Fruit fly (Drosophila melanogaster): ENCODE results near the gene CG13901.

CG13901 gene

dm6 chr3L:832897-833857, 4.4 kb downstream of the CG13901 start, which contains the start of gene Sf3b3 (continued):
- TF ChIP-seq bigmax (GFP tag; optimal IDR thresholded peaks at IDR 0.05) (peak; percentile 91), CG6791 (GFP tag; IDR thresholded peaks at IDR 0.05; ENCODE audit: partially characterized antibody) (peak; percentile 80), gt (GFP tag; IDR thresholded peaks at IDR 0.05) (no peak), amos (GFP tag; IDR thresholded peaks at IDR 0.05; ENCODE audit: partially characterized antibody) (peak; percentile 76), mam (GFP tag; optimal IDR thresholded peaks at IDR 0.05) (peak; percentile 33), Med (GFP tag) (peak; percentile 79), CG17802 (tag; optimal IDR thresholded peaks at IDR 0.05) (peak; percentile 99), YL-1 (GFP tag; optimal IDR thresholded peaks at IDR 0.05) (peak; percentile 70), CG4617 (GFP tag; optimal IDR thresholded peaks at IDR 0.05; ENCODE audit: borderline replicate concordance) (no peak), tna (GFP tag; IDR thresholded peaks at IDR 0.05; ENCODE audit: partially characterized antibody) (no peak; the same call in none of the 2 replicates), jigr1 (GFP tag; IDR thresholded peaks at IDR 0.05) (peak; percentile 31; the same call in 1 of the 3 replicates), CG7839 (tag; optimal IDR thresholded peaks at IDR 0.05) (peak; percentile 21), toy (GFP tag; IDR thresholded peaks at IDR 0.05) (0 out of 2 replicates have a peak, but pooled peaks have one; percentile 7), HLH54F (GFP tag; optimal IDR thresholded peaks at IDR 0.05) (no peak), CG4404 (GFP tag; IDR thresholded peaks at IDR 0.05) (0 out of 2 replicates have a peak, but pooled peaks have one; percentile 16), en (GFP tag; optimal IDR thresholded peaks at IDR 0.05) (no peak), lilli (GFP tag; optimal IDR thresholded peaks at IDR 0.05) (peak; percentile 17), sens (GFP tag) (peak; percentile 91), D19A (tag; optimal IDR thresholded peaks at IDR 0.05) (peak; percentile 2), CG4424 (GFP tag; optimal IDR thresholded peaks at IDR 0.05) (peak; percentile 23), CHES-1-like (GFP tag; optimal IDR thresholded peaks at IDR 0.05) (no peak), luna (GFP tag; optimal IDR thresholded peaks at IDR 0.05) (peak; percentile 13), crp (GFP tag; optimal IDR thresholded peaks at IDR 0.05) (no peak), vnd (GFP tag; IDR thresholded peaks at IDR 0.05; ENCODE audit: partially characterized antibody) (peak; percentile 57; the same call in 2 of the 3 replicates), CG7963 (GFP tag; IDR thresholded peaks at IDR 0.05; ENCODE audit: partially characterized antibody) (peak; percentile 60; the same call in 1 of the 3 replicates), Sry-δ (GFP tag; optimal IDR thresholded peaks at IDR 0.05) (peak; percentile 74), CG34224 (GFP tag; IDR thresholded peaks at IDR 0.05; ENCODE audit: partially characterized antibody) (peak; percentile 38), fd64A (GFP tag; optimal IDR thresholded peaks at IDR 0.05) (no peak), CG2199 (GFP tag; IDR thresholded peaks at IDR 0.05) (0 out of 3 replicates have a peak, but pooled peaks have one; percentile 44), slou (GFP tag; optimal IDR thresholded peaks at IDR 0.05) (no peak), zen2 (GFP tag; IDR thresholded peaks at IDR 0.05; ENCODE audit: partially characterized antibody) (peak; percentile 47; the same call in 1 of the 3 replicates), MBD-R2 (GFP tag; IDR thresholded peaks at IDR 0.05) (0 out of 2 replicates have a peak, but pooled peaks have one; percentile 27), ap (GFP tag; IDR thresholded peaks at IDR 0.05) (no peak), Dll (GFP tag; IDR thresholded peaks at IDR 0.05; ENCODE audit: partially characterized antibody) (peak; percentile 68; the same call in 3 of the 4 replicates), sisA (GFP tag; IDR thresholded peaks at IDR 0.05) (no peak), bab2 (GFP tag; optimal IDR thresholded peaks at IDR 0.05) (peak; percentile 14), Dref (GFP tag; IDR thresholded peaks at IDR 0.05) (peak; percentile 84), CG13424 (tag; optimal IDR thresholded peaks at IDR 0.05) (no peak), BtbVII (GFP tag; optimal IDR thresholded peaks at IDR 0.05) (peak; percentile 7), CG32532 (GFP tag; IDR thresholded peaks at IDR 0.05) (peak; percentile 35; the same call in 1 of the 2 replicates), CG2875 (GFP tag; optimal IDR thresholded peaks at IDR 0.05) (no peak), CG30403 (GFP tag; optimal IDR thresholded peaks at IDR 0.05) (peak; percentile 6), CG11247 (GFP tag; IDR thresholded peaks at IDR 0.05) (peak; percentile 8; the same call in 1 of the 2 replicates), CG18262 (tag; optimal IDR thresholded peaks at IDR 0.05) (peak; percentile 12), NFAT (GFP tag; IDR thresholded peaks at IDR 0.05) (peak; percentile 54), row (GFP tag; IDR thresholded peaks at IDR 0.05) (peak; percentile 64), nom (GFP tag; optimal IDR thresholded peaks at IDR 0.05) (peak; percentile 68)

Measured in whole organism, embryonic.